Fruit fly (Drosophila melanogaster): ENCODE results near the gene qtc.

DNA sequence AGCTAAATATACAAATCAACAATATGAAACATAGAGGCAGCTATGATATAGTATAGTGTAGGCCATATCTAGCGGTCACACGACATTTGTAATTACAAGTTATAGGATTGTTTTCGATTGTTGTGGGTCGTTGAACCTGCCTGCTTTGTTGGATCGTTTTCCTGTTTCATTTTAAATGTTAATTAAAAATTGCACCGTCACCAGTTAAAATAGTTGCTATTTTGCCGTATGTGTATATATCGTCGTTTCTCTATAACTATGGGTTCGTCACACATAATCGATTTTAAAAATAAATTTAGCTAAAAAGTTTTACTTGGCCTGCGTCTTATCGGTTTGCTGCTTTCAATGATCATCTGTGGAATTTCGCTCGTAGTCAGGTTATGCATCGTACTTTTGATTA is 11.7 kb downstream of the qtc start:
- TF ChIP-seq CG8478 (optimal IDR thresholded peaks at IDR 0.05) (no peak), CTCF (optimal IDR thresholded peaks at IDR 0.05) (no peak)

Measured in S2 (cell line).